Fruit fly (Drosophila melanogaster): ENCODE measurements around the gene CG13713.

Gene CG13713

DNA sequence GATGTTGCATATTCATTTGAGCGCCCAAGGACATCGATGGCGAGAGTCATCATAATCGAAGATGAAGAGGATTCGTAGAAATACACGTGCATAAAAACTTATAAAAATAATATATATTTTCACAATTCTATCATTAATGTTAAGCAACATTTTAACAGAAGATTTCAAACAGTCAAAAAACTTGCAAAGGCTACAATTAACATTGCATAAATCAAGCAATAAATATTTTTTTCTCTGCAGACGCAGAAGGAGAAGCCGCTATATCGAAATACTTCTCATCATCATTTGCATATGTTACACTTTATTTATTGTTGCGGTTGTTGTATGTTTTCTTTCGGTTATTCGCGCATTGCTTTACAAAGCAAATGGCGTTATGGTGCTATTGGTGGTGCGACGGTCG, 4.6 kb downstream of the CG13713 start:
- TF ChIP-seq CG13204 (GFP tag; optimal IDR thresholded peaks at IDR 0.05) (no peak), CG8301 (tag; optimal IDR thresholded peaks at IDR 0.05) (no peak), CG10348 (GFP tag; IDR thresholded peaks at IDR 0.05) (no peak), CG34367 (tag; optimal IDR thresholded peaks at IDR 0.05) (no peak), CG9948 (tag; optimal IDR thresholded peaks at IDR 0.05) (peak; percentile 14), CG8159 (tag; optimal IDR thresholded peaks at IDR 0.05) (peak; percentile 44), D1 (tag; optimal IDR thresholded peaks at IDR 0.05) (no peak), CG15710 (tag; optimal IDR thresholded peaks at IDR 0.05) (peak; percentile 43), Pif1A (GFP tag; optimal IDR thresholded peaks at IDR 0.05) (peak; percentile 25), CG32121 (GFP tag; IDR thresholded peaks at IDR 0.05) (no peak), CG14655 (GFP tag; optimal IDR thresholded peaks at IDR 0.05) (no peak), Pif1B (GFP tag; optimal IDR thresholded peaks at IDR 0.05) (no peak), EcR (GFP tag; optimal IDR thresholded peaks at IDR 0.05) (no peak), CG17806 (tag; optimal IDR thresholded peaks at IDR 0.05) (no peak), fd96Ca (GFP tag; IDR thresholded peaks at IDR 0.05) (no peak), rn (GFP tag; IDR thresholded peaks at IDR 0.05) (no peak), gl (tag; optimal IDR thresholded peaks at IDR 0.05) (no peak), Ets98B (GFP tag; IDR thresholded peaks at IDR 0.05) (no peak)

DNA sequence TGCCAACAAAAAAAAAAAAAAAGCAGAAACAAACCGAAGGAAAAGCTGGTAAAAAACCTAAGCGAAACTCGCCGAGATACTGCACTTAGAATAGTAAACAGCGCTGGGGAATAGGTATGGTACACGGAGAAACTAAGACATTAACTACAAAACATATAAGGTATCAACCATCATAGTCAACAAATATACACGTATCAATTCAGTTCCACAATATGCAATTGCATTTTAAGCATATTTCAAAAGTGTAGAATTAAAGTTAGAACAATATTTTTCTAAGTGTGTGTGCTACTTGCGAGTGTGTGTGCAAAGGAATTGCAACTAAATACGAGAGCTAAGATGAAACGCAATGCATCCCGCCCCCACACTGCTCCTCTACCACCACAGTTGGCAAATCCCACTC, 10.4 kb downstream of the CG13713 start:
- TF ChIP-seq Ets98B (GFP tag; IDR thresholded peaks at IDR 0.05) (peak; percentile 85), Pif1A (GFP tag; optimal IDR thresholded peaks at IDR 0.05) (peak; percentile 60), CG10348 (GFP tag; IDR thresholded peaks at IDR 0.05) (peak; percentile 60; the same call in 1 of the 2 replicates), rn (GFP tag; IDR thresholded peaks at IDR 0.05) (peak; percentile 79), Snoo (tag; optimal IDR thresholded peaks at IDR 0.05) (no peak), CG8301 (tag; optimal IDR thresholded peaks at IDR 0.05) (peak; percentile 94), CG34367 (tag; optimal IDR thresholded peaks at IDR 0.05) (peak; percentile 44), CG8159 (tag; optimal IDR thresholded peaks at IDR 0.05) (peak; percentile 9), D1 (tag; optimal IDR thresholded peaks at IDR 0.05) (no peak), CG14655 (GFP tag; optimal IDR thresholded peaks at IDR 0.05) (peak; percentile 93), CG4496 (GFP tag; IDR thresholded peaks at IDR 0.05) (peak; percentile 92), CG9948 (tag; optimal IDR thresholded peaks at IDR 0.05) (peak; percentile 76), CG17806 (tag; optimal IDR thresholded peaks at IDR 0.05) (peak; percentile 62), Pif1B (GFP tag; optimal IDR thresholded peaks at IDR 0.05) (peak; percentile 54), CG15710 (tag; optimal IDR thresholded peaks at IDR 0.05) (peak; percentile 42), CG12605 (GFP tag; IDR thresholded peaks at IDR 0.05) (peak; percentile 82), EcR (GFP tag; optimal IDR thresholded peaks at IDR 0.05) (no peak), CG13204 (GFP tag; optimal IDR thresholded peaks at IDR 0.05) (no peak), gl (tag; optimal IDR thresholded peaks at IDR 0.05) (no peak), CG32121 (GFP tag; IDR thresholded peaks at IDR 0.05) (peak; percentile 66), fd96Ca (GFP tag; IDR thresholded peaks at IDR 0.05) (peak; percentile 87)

- TF ChIP-seq CG14655 (GFP tag; optimal IDR thresholded peaks at IDR 0.05) (peak; percentile 62), CG15710 (tag; optimal IDR thresholded peaks at IDR 0.05) (no peak), CG8159 (tag; optimal IDR thresholded peaks at IDR 0.05) (no peak), fd96Ca (GFP tag; IDR thresholded peaks at IDR 0.05) (0 out of 3 replicates have a peak, but pooled peaks have one; percentile 23), Pif1B (GFP tag; optimal IDR thresholded peaks at IDR 0.05) (no peak), CG10348 (GFP tag; IDR thresholded peaks at IDR 0.05) (no peak), CG13204 (GFP tag; optimal IDR thresholded peaks at IDR 0.05) (no peak), CG8301 (tag; optimal IDR thresholded peaks at IDR 0.05) (peak; percentile 59), CG12605 (GFP tag; IDR thresholded peaks at IDR 0.05) (no peak), Snoo (tag; optimal IDR thresholded peaks at IDR 0.05) (no peak)
Observed at dm6 chr3L:4708536-4708935, 11.1 kb downstream of the CG13713 start.

DNA sequence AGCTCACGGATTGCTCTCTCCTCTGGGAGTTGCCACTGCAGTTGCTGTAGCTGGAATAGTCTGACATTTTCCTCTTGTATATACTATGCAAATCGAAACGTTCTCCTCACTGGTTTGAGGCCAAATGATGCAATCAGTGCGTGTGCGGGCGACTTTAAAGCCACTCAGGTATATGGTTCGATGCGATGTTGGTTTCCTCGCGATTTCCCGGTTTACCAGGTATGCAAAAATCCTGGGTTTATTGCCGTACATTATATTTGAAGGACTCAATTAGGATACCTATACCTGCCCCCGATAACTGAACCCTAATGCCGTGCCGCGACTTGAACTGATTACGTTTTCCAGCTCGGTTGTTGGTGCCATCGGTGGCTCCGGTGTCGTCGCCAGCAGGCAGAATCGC, 12.4 kb downstream of the CG13713 start, which contains the start of gene CG13712:
Gene CG13712 (minus strand): TSS at position 101 of the 400 bp plus-strand sequence.
- no peak for TF ChIP-seq gl (tag; optimal IDR thresholded peaks at IDR 0.05)
- TF ChIP-seq CG32121 (GFP tag; IDR thresholded peaks at IDR 0.05): no peak
- no peak for TF ChIP-seq EcR (GFP tag; optimal IDR thresholded peaks at IDR 0.05)
- no peak for TF ChIP-seq CG12605 (GFP tag; IDR thresholded peaks at IDR 0.05)
- no peak for TF ChIP-seq CG4496 (GFP tag; IDR thresholded peaks at IDR 0.05)
- TF ChIP-seq rn (GFP tag; IDR thresholded peaks at IDR 0.05): no peak
- TF ChIP-seq D1 (tag; optimal IDR thresholded peaks at IDR 0.05): no peak
- TF ChIP-seq Pif1A (GFP tag; optimal IDR thresholded peaks at IDR 0.05): no peak

dm6 chr3L:4719743-4720142, 22.3 kb downstream of the CG13713 start:
- TF ChIP-seq Pif1A (GFP tag; optimal IDR thresholded peaks at IDR 0.05) (no peak), EcR (GFP tag; optimal IDR thresholded peaks at IDR 0.05) (peak; percentile 49)

dm6 chr3L:4720510-4721157, 23.2 kb downstream of the CG13713 start:
- TF ChIP-seq CG12605 (GFP tag; IDR thresholded peaks at IDR 0.05) (no peak), CG4496 (GFP tag; IDR thresholded peaks at IDR 0.05) (no peak), CG10348 (GFP tag; IDR thresholded peaks at IDR 0.05) (no peak), CG17806 (tag; optimal IDR thresholded peaks at IDR 0.05) (no peak), Pif1A (GFP tag; optimal IDR thresholded peaks at IDR 0.05) (no peak), fd96Ca (GFP tag; IDR thresholded peaks at IDR 0.05) (no peak), Snoo (tag; optimal IDR thresholded peaks at IDR 0.05) (no peak), CG8301 (tag; optimal IDR thresholded peaks at IDR 0.05) (peak; percentile 44), gl (tag; optimal IDR thresholded peaks at IDR 0.05) (no peak), CG14655 (GFP tag; optimal IDR thresholded peaks at IDR 0.05) (peak; percentile 33), D1 (tag; optimal IDR thresholded peaks at IDR 0.05) (no peak), Ets98B (GFP tag; IDR thresholded peaks at IDR 0.05) (no peak), EcR (GFP tag; optimal IDR thresholded peaks at IDR 0.05) (no peak), CG32121 (GFP tag; IDR thresholded peaks at IDR 0.05) (no peak), CG9948 (tag; optimal IDR thresholded peaks at IDR 0.05) (no peak)

All from whole organism, pupa.